Fruit fly (Drosophila melanogaster) whole organism, adult: ENCODE data around the gene inaF-D.

Experiments used
- CG11617 ChIP-seq: fragments of 200-800 bp; sonication (Bioruptor generic); optimal IDR thresholded peaks from 2 replicates; lab custom pipeline; 2017; ENCODE audit warnings: mild to moderate bottlenecking, missing biosample characterization, missing genetic modification reagents, missing genetic modification characterization
- CG12768 ChIP-seq: fragments of 200-800 bp; sonication (Bioruptor generic); optimal IDR thresholded peaks from 2 replicates; lab custom pipeline; 2017; ENCODE audit warnings: missing biosample characterization, missing genetic modification characterization, mild to moderate bottlenecking, moderate library complexity, missing genetic modification reagents
- CG14711 ChIP-seq: fragments of 200-800 bp; sonication (Bioruptor generic); optimal IDR thresholded peaks from 2 replicates; lab custom pipeline; 2018; ENCODE audit warnings: missing biosample characterization, mild to moderate bottlenecking, missing genetic modification characterization, moderate library complexity
- CG1620 ChIP-seq: fragments of 200-800 bp; sonication (Bioruptor generic); optimal IDR thresholded peaks from 2 replicates; lab custom pipeline; 2016; ENCODE audit warnings: missing biosample characterization, missing genetic modification characterization
- CG33017 ChIP-seq: fragments of 200-800 bp; sonication (Bioruptor generic); optimal IDR thresholded peaks from 2 replicates; lab custom pipeline; 2018; ENCODE audit warnings: missing biosample characterization, mild to moderate bottlenecking, missing genetic modification characterization, moderate library complexity
- CG5204 ChIP-seq: fragments of 200-800 bp; sonication (Bioruptor generic); optimal IDR thresholded peaks from 2 replicates; lab custom pipeline; 2016; ENCODE audit warnings: missing biosample characterization, missing genetic modification characterization
- CG7045 ChIP-seq: fragments of 200-800 bp; sonication (Bioruptor generic); optimal IDR thresholded peaks from 2 replicates; lab custom pipeline; 2017; ENCODE audit warnings: missing biosample characterization, mild to moderate bottlenecking, missing genetic modification characterization
- CG7101 ChIP-seq: fragments of 200-800 bp; sonication (Bioruptor generic); optimal IDR thresholded peaks from 2 replicates; lab custom pipeline; 2018; ENCODE audit warnings: missing biosample characterization, mild to moderate bottlenecking, missing genetic modification characterization, moderate library complexity
- Clk ChIP-seq: fragments of 200-800 bp; sonication (Bioruptor generic); optimal IDR thresholded peaks from 2 replicates; lab custom pipeline; 2017; ENCODE audit warnings: missing biosample characterization, missing genetic modification characterization
- Crg-1 ChIP-seq: fragments of 200-800 bp; sonication (Bioruptor generic); optimal IDR thresholded peaks from 2 replicates; lab custom pipeline; 2016; ENCODE audit warnings: missing biosample characterization, missing genetic modification characterization
- Hr96 ChIP-seq: fragments of 200-800 bp; sonication (Bioruptor generic); optimal IDR thresholded peaks from 2 replicates; lab custom pipeline; 2016; ENCODE audit warnings: missing biosample characterization, missing genetic modification characterization
- Mnt ChIP-seq: fragments of 200-800 bp; sonication (Bioruptor generic); optimal IDR thresholded peaks from 2 replicates; lab custom pipeline; 2016; ENCODE audit warnings: missing biosample characterization, mild to moderate bottlenecking, missing genetic modification characterization
- bab1 ChIP-seq: fragments of 200-800 bp; sonication (Bioruptor generic); optimal IDR thresholded peaks from 3 replicates; lab custom pipeline; 2019; ENCODE audit warnings: missing biosample characterization, mild to moderate bottlenecking, missing genetic modification characterization, moderate library complexity
- cic ChIP-seq: fragments of 200-800 bp; sonication (Bioruptor generic); optimal IDR thresholded peaks from 2 replicates; lab custom pipeline; 2017; ENCODE audit warnings: missing biosample characterization, mild to moderate bottlenecking, missing genetic modification characterization, moderate library complexity
- cnc ChIP-seq, 2 experiments: fragments of >200 bp; optimal IDR thresholded peaks; 2 replicates each; lab custom pipeline; 2017
- kay ChIP-seq: fragments of 200-800 bp; sonication (Bioruptor generic); peaks from one replicate; lab custom pipeline; 2016; ENCODE audit warnings: missing biosample characterization, missing genetic modification characterization, borderline replicate concordance
- ovo ChIP-seq: fragments of 200-800 bp; sonication (Bioruptor generic); optimal IDR thresholded peaks from 2 replicates; lab custom pipeline; 2016; ENCODE audit warnings: missing biosample characterization, missing genetic modification characterization
- pad ChIP-seq: fragments of 200-800 bp; sonication (Bioruptor generic); optimal IDR thresholded peaks from 3 replicates; lab custom pipeline; 2017; ENCODE audit warnings: missing biosample characterization, missing genetic modification characterization, mild to moderate bottlenecking, moderate library complexity, missing genetic modification reagents
- tj ChIP-seq: fragments of 200-800 bp; sonication (Bioruptor generic); optimal IDR thresholded peaks from 3 replicates; lab custom pipeline; 2017; ENCODE audit warnings: missing biosample characterization, mild to moderate bottlenecking, missing genetic modification characterization, moderate library complexity
- toe ChIP-seq: fragments of 200-800 bp; sonication (Bioruptor generic); optimal IDR thresholded peaks from 2 replicates; lab custom pipeline; 2016; ENCODE audit warnings: missing biosample characterization, missing genetic modification characterization

Gene inaF-D

dm6 chrX:11714529-11715262 is 14.2 kb downstream of the inaF-D start:
- peak; percentile 35 for TF ChIP-seq CG14711 (tag; lab: Kevin White, UChicago)
- TF ChIP-seq Mnt: peak; percentile 46
- peak; percentile 7 for TF ChIP-seq CG11617 (GFP tag; lab: Kevin White, UChicago)
- TF ChIP-seq ovo (GFP tag; lab: Kevin White, UChicago): no peak
- TF ChIP-seq tj: peak; percentile 75
- no peak for TF ChIP-seq CG33017 (tag; lab: Kevin White, UChicago)
- peak; percentile 74 for TF ChIP-seq bab1 (GFP tag; lab: Kevin White, UChicago)
- TF ChIP-seq CG1620 (GFP tag; lab: Kevin White, UChicago): peak; percentile 17
- peak; percentile 41 for TF ChIP-seq CG7101
- no peak for TF ChIP-seq Clk (GFP tag; lab: Kevin White, UChicago)

dm6 chrX:11713808-11714528 is 14.9 kb downstream of the inaF-D start:
- TF ChIP-seq CG11617 (GFP tag; lab: Kevin White, UChicago) (no peak), Clk (GFP tag; lab: Kevin White, UChicago) (no peak), CG7101 (peak; percentile 2), bab1 (GFP tag; lab: Kevin White, UChicago) (no peak), CG7045 (GFP tag; lab: Kevin White, UChicago) (no peak), cic (peak; percentile 76), CG33017 (tag; lab: Kevin White, UChicago) (peak; percentile 28), Hr96 (GFP tag; lab: Kevin White, UChicago) (no peak), CG12768 (GFP tag; lab: Kevin White, UChicago) (peak; percentile 26), CG5204 (GFP tag; lab: Kevin White, UChicago) (no peak), Mnt (peak; percentile 74), ovo (GFP tag; lab: Kevin White, UChicago) (peak; percentile 95), CG14711 (tag; lab: Kevin White, UChicago) (no peak), Crg-1 (GFP tag; lab: Kevin White, UChicago) (peak; percentile 45), toe (GFP tag; lab: Kevin White, UChicago) (no peak), kay (no peak), pad (GFP tag; lab: Kevin White, UChicago) (peak; percentile 94), tj (peak; percentile 91), CG1620 (GFP tag; lab: Kevin White, UChicago) (no peak), cnc (optimal IDR thresholded peaks at IDR 0.05; lab: Kevin White, UChicago) (no peak)

- TF ChIP-seq toe (GFP tag; lab: Kevin White, UChicago) (no peak), cnc (optimal IDR thresholded peaks at IDR 0.05; lab: Kevin White, UChicago) (no peak), CG14711 (tag; lab: Kevin White, UChicago) (peak; percentile 28), tj (peak; percentile 0), bab1 (GFP tag; lab: Kevin White, UChicago) (peak; percentile 64), pad (GFP tag; lab: Kevin White, UChicago) (no peak), CG7101 (peak; percentile 22), cic (peak; percentile 3), ovo (GFP tag; lab: Kevin White, UChicago) (no peak), CG7045 (GFP tag; lab: Kevin White, UChicago) (no peak), CG33017 (tag; lab: Kevin White, UChicago) (no peak), CG1620 (GFP tag; lab: Kevin White, UChicago) (no peak), Mnt (peak; percentile 32), CG5204 (GFP tag; lab: Kevin White, UChicago) (no peak), CG12768 (GFP tag; lab: Kevin White, UChicago) (no peak), Hr96 (GFP tag; lab: Kevin White, UChicago) (no peak), Clk (GFP tag; lab: Kevin White, UChicago) (no peak), kay (no peak), CG11617 (GFP tag; lab: Kevin White, UChicago) (no peak), Crg-1 (GFP tag; lab: Kevin White, UChicago) (no peak)
These were observed 18.8 kb downstream of the inaF-D start, which contains the start of gene FucT6 for dm6 chrX:11709799-11710720. FucT6 (minus strand) TSS chrX:11709951.

DNA sequence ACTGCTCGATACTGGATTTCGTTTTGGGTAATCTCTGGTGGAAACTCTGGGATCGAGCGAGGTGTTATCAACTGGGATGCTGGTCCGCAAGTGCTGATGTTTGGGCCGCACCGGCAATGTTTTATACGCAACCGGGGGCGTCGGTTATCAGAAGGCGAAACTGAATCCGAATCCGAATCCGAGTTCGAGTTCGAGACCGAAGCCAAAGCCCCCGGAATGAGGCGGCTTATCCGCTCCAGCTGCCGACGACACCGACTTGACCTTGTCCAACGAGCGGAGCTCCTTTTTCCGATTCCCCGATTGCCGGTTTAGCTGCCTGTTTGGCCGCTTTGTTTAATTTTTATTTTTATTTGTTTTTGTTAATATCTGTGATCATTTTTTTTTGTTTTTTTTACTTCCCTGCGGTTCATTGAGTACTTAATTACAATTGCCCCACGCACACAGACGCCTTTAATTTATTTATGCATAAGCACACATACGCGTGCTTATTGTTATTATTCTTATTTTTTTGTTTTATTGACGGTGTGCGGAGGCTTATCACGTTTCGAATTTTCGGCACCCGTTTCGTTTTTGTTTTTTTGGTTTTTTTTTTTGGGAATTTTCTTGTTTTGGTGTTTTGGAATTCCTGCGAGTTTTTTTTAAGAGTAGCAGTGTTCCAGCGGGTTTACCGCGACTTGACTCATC is 23.8 kb downstream of the inaF-D start, which contains the start of gene CG2444:
Gene CG2444, minus strand, starts transcription at position 372 of the 684 bp plus-strand sequence.
- TF ChIP-seq CG11617 (GFP tag; lab: Kevin White, UChicago) (no peak), tj (no peak), CG14711 (tag; lab: Kevin White, UChicago) (no peak), cic (no peak), CG5204 (GFP tag; lab: Kevin White, UChicago) (no peak), toe (GFP tag; lab: Kevin White, UChicago) (no peak), ovo (GFP tag; lab: Kevin White, UChicago) (no peak), CG7101 (no peak), kay (no peak), Hr96 (GFP tag; lab: Kevin White, UChicago) (no peak), cnc (optimal IDR thresholded peaks at IDR 0.05; lab: Kevin White, UChicago) (no peak), Clk (GFP tag; lab: Kevin White, UChicago) (no peak), CG7045 (GFP tag; lab: Kevin White, UChicago) (no peak), Crg-1 (GFP tag; lab: Kevin White, UChicago) (no peak), CG1620 (GFP tag; lab: Kevin White, UChicago) (no peak), bab1 (GFP tag; lab: Kevin White, UChicago) (no peak)
